Fruit fly (Drosophila melanogaster): Measurements from ENCODE around the gene Pgant5.

The Pgant5 gene

dm6 chr2L:5070797-5071579, 22.4 kb downstream of the Pgant5 start, which contains the start of gene RpL37A (continued):
- TF ChIP-seq Drgx (GFP tag; IDR thresholded peaks at IDR 0.05), result no peak
- peak; percentile 68 for TF ChIP-seq zen (tag; optimal IDR thresholded peaks at IDR 0.05)
- TF ChIP-seq Med (GFP tag), result peak; percentile 99
- peak; percentile 7; the same call in 1 of the 2 replicates for TF ChIP-seq ssp (GFP tag; IDR thresholded peaks at IDR 0.05)
- TF ChIP-seq CG15073 (GFP tag; optimal IDR thresholded peaks at IDR 0.05), result no peak
- peak; percentile 83 for TF ChIP-seq CG13894 (tag; optimal IDR thresholded peaks at IDR 0.05)
- TF ChIP-seq CG15011 (GFP tag; optimal IDR thresholded peaks at IDR 0.05), result peak; percentile 76
- TF ChIP-seq Xbp1 (GFP tag; optimal IDR thresholded peaks at IDR 0.05), result peak; percentile 75
- peak; percentile 25 for TF ChIP-seq Chrac-16 (GFP tag; optimal IDR thresholded peaks at IDR 0.05)
- peak; percentile 88 for TF ChIP-seq onecut (GFP tag; IDR thresholded peaks at IDR 0.05)
- TF ChIP-seq CG11504 (tag; optimal IDR thresholded peaks at IDR 0.05), result peak; percentile 78
- TF ChIP-seq sens (GFP tag), result peak; percentile 97
- TF ChIP-seq Mes4 (GFP tag; optimal IDR thresholded peaks at IDR 0.05), result peak; percentile 92
- TF ChIP-seq CG14710 (tag; optimal IDR thresholded peaks at IDR 0.05), result peak; percentile 84
- peak; percentile 72 for TF ChIP-seq CG14014 (GFP tag; IDR thresholded peaks at IDR 0.05)
- peak; percentile 73 for TF ChIP-seq NC2α (GFP tag; optimal IDR thresholded peaks at IDR 0.05)
- peak; percentile 83 for TF ChIP-seq pho (GFP tag; optimal IDR thresholded peaks at IDR 0.05)
- peak; percentile 78 for TF ChIP-seq Atf6 (GFP tag; IDR thresholded peaks at IDR 0.05)
- no peak for TF ChIP-seq CG1832 (GFP tag; optimal IDR thresholded peaks at IDR 0.05)
- TF ChIP-seq nmo (GFP tag; optimal IDR thresholded peaks at IDR 0.05), result peak; percentile 81
- peak; percentile 89 for TF ChIP-seq CG13624 (GFP tag; optimal IDR thresholded peaks at IDR 0.05)
- TF ChIP-seq ttk (GFP tag; IDR thresholded peaks at IDR 0.05), result peak; percentile 57
- peak; percentile 3 to 64 for TF ChIP-seq chif (GFP tag; optimal IDR thresholded peaks at IDR 0.05)
- TF ChIP-seq fd102C (GFP tag; optimal IDR thresholded peaks at IDR 0.05), result peak; percentile 60
- TF ChIP-seq Elba2 (GFP tag; optimal IDR thresholded peaks at IDR 0.05), result no peak
- peak; percentile 81 for TF ChIP-seq CG2712 (tag; optimal IDR thresholded peaks at IDR 0.05)
- no peak for TF ChIP-seq CG16779 (GFP tag; IDR thresholded peaks at IDR 0.05)
- TF ChIP-seq br (optimal IDR thresholded peaks at IDR 0.05), result no peak
- TF ChIP-seq wek (GFP tag; optimal IDR thresholded peaks at IDR 0.05), result peak; percentile 79
- peak; percentile 79 for TF ChIP-seq nerfin-1 (tag; optimal IDR thresholded peaks at IDR 0.05)
- no peak; the same call in 1 of the 2 replicates for TF ChIP-seq inv (GFP tag; IDR thresholded peaks at IDR 0.05; ENCODE audit: partially characterized antibody)
- TF ChIP-seq CG1603 (tag; optimal IDR thresholded peaks at IDR 0.05), result peak; percentile 76
- TF ChIP-seq stc (GFP tag; IDR thresholded peaks at IDR 0.05), result peak; percentile 78
- TF ChIP-seq odd (GFP tag; optimal IDR thresholded peaks at IDR 0.05), result peak; percentile 84
- peak; percentile 52 for TF ChIP-seq az2 (GFP tag; optimal IDR thresholded peaks at IDR 0.05)
- TF ChIP-seq Stat92E (GFP tag; optimal IDR thresholded peaks at IDR 0.05), result peak in 1 of 3 experiments; percentile 63
- no peak for TF ChIP-seq CG4730 (GFP tag; IDR thresholded peaks at IDR 0.05)
- no peak; the same call in 2 of the 3 replicates for TF ChIP-seq HLH4C (GFP tag; IDR thresholded peaks at IDR 0.05; ENCODE audit: partially characterized antibody)
- peak; percentile 4 for TF ChIP-seq pros (GFP tag; optimal IDR thresholded peaks at IDR 0.05)
- TF ChIP-seq CG7372 (GFP tag; IDR thresholded peaks at IDR 0.05), result peak; percentile 82
- peak; percentile 71 for TF ChIP-seq Spps (tag; optimal IDR thresholded peaks at IDR 0.05)
- peak; percentile 86 for TF ChIP-seq repo (GFP tag; optimal IDR thresholded peaks at IDR 0.05)
- peak in 1 of 3 experiments; percentile 18 for TF ChIP-seq lola (GFP tag; optimal IDR thresholded peaks at IDR 0.05)
- peak; percentile 37; the same call in 1 of the 2 replicates for TF ChIP-seq Scr (GFP tag; IDR thresholded peaks at IDR 0.05; ENCODE audit: partially characterized antibody)
- TF ChIP-seq CG6272 (GFP tag; IDR thresholded peaks at IDR 0.05), result no peak
- TF ChIP-seq Taf1 (GFP tag; IDR thresholded peaks at IDR 0.05), result no peak
- peak; percentile 43; the same call in 1 of the 2 replicates for TF ChIP-seq Ada2b (GFP tag; IDR thresholded peaks at IDR 0.05)
- TF ChIP-seq twi (tag; optimal IDR thresholded peaks at IDR 0.05), result peak; percentile 53
- peak; percentile 63 for TF ChIP-seq tx (GFP tag; optimal IDR thresholded peaks at IDR 0.05)
